Worm (Caenorhabditis elegans) whole organism, young adult: ENCODE measurements around the gene srh-275.

Experiments used
- B0261.1 ChIP-seq: sonication (generic microtip); optimal IDR thresholded peaks from 2 replicates; lab custom pipeline; 2016; ENCODE audit warnings: mild to moderate bottlenecking, missing genetic modification characterization, moderate library complexity, missing compliant biosample characterization
- K11D2.4 ChIP-seq: fragments of 200-800 bp; sonication (Bioruptor generic); IDR thresholded peaks from 2 replicates; pipeline ENCODE4 v1.3.6; 2022; ENCODE audit warnings: missing genetic modification reagents, missing genetic modification characterization, missing compliant biosample characterization
- Y95B8A.8 ChIP-seq: fragments of 200-800 bp; sonication (Bioruptor generic); IDR thresholded peaks from 2 replicates; pipeline ENCODE4 v1.3.6; 2022; ENCODE audit warnings: missing genetic modification reagents, missing genetic modification characterization, missing compliant biosample characterization
- aptf-3 ChIP-seq: fragments of 200-800 bp; sonication (Bioruptor generic); IDR thresholded peaks from 2 replicates; pipeline ENCODE4 v1.3.6; 2022; ENCODE audit warnings: missing genetic modification characterization, missing compliant biosample characterization
- cebp-2 ChIP-seq: fragments of 200-800 bp; sonication (Bioruptor generic); IDR thresholded peaks from 2 replicates; pipeline ENCODE4 v1.3.6; 2022; ENCODE audit warnings: missing genetic modification characterization, missing compliant biosample characterization
- dpff-1 ChIP-seq: sonication (generic microtip); optimal IDR thresholded peaks from 2 replicates; lab custom pipeline; 2017; ENCODE audit warnings: mild to moderate bottlenecking, missing genetic modification characterization, missing compliant biosample characterization
- let-526 ChIP-seq: fragments of 200-800 bp; sonication (Bioruptor generic); IDR thresholded peaks from 2 replicates; pipeline ENCODE4 v1.3.6; 2022; ENCODE audit warnings: missing genetic modification reagents, missing genetic modification characterization, missing compliant biosample characterization
- lin-35 ChIP-seq, 3 experiments: fragments of 150-350 bp in 2 of 3; sonication (generic microtip) in 1 of 3; optimal IDR thresholded peaks; 2 replicates each; lab custom pipeline; 2014 to 2018; ENCODE audit warnings: missing biosample characterization in 3 of 3, missing genetic modification characterization in 3 of 3, missing genetic modification reagents in 3 of 3
- mes-4 ChIP-seq: sonication (generic microtip); optimal IDR thresholded peaks from 2 replicates; lab custom pipeline; 2016; ENCODE audit warnings: missing genotype, missing genetic modification characterization, missing compliant biosample characterization
- nhr-179 ChIP-seq: sonication (generic microtip); optimal IDR thresholded peaks from 2 replicates; lab custom pipeline; 2016; ENCODE audit warnings: mild to moderate bottlenecking, missing genetic modification characterization, missing compliant biosample characterization
- ztf-3 ChIP-seq: fragments of 200-800 bp; sonication (Bioruptor generic); optimal IDR thresholded peaks from 2 replicates; lab custom pipeline; 2018; ENCODE audit warnings: mild to moderate bottlenecking, missing genetic modification characterization, missing compliant biosample characterization

srh-275 gene

ce11 chrV:7402355-7402754 is 49.6 kb downstream of the srh-275 start, which contains the start of gene srj-13:
Gene srj-13, plus strand, starts transcription at chrV:7402655.
- TF ChIP-seq B0261.1 (no peak), cebp-2 (GFP tag; lab: Robert Waterston, UW) (no peak), let-526 (GFP tag; lab: Robert Waterston, UW) (no peak), lin-35 (GFP tag; optimal IDR thresholded peaks at IDR 0.05; lab: Kevin White, UChicago) (no peak), dpff-1 (no peak), mes-4 (tag; lab: Kevin White, UChicago) (no peak), K11D2.4 (GFP tag; lab: Robert Waterston, UW) (no peak), Y95B8A.8 (no peak)

DNA sequence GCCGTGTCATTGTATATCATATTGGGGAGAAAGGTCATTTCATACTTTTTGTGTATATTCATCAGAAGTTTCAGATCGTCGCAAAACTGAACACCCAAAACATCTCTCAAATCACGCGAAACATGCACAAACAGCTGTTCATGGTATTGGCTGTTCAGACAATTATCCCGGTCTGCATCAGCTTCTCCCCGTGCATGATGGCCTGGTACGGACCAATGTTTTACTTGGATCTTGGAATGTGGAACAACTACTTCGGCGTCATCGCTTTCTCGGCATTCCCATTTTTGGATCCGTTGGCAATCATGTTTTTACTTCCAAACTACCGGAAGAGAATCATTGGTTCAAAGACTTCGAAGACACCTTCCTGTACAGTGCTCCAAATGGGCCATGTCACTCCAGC is 50.7 kb downstream of the srh-275 start:
- TF ChIP-seq aptf-3 (no peak), nhr-179 (tag; lab: Kevin White, UChicago) (no peak), ztf-3 (no peak)
